Fruit fly (Drosophila melanogaster): Measurements from ENCODE around the gene Zaf1.

The Zaf1 gene

DNA sequence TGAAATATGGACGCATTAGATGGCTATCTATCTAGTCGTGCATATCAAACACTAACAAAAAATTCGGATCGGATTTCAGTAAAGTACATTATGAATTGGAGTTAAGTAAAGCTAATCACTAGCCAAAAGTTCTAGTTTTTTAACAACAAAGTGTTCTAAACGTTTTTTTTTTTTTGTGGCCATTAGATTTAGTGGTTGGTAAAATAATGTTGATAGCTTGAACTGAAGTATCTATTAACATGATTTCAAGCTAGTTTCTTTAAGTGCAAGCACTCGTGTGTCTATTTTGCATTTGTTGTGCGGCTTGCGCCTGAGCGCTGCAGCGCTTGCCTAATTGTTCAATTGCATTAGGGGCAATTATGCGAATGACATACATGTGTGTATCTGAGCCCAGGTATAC lies 37.2 kb upstream of the Zaf1 start:
- TF ChIP-seq fd59A (GFP tag; optimal IDR thresholded peaks at IDR 0.05) (no peak), Sox14 (GFP tag; optimal IDR thresholded peaks at IDR 0.05) (no peak), Sox102F (GFP tag; optimal IDR thresholded peaks at IDR 0.05) (no peak), CG10669 (GFP tag; optimal IDR thresholded peaks at IDR 0.05) (no peak), Hr38 (GFP tag; optimal IDR thresholded peaks at IDR 0.05) (no peak), lz (GFP tag; optimal IDR thresholded peaks at IDR 0.05) (no peak), CG8632 (GFP tag; optimal IDR thresholded peaks at IDR 0.05) (no peak), spab (GFP tag; optimal IDR thresholded peaks at IDR 0.05) (no peak), CG32006 (GFP tag; optimal IDR thresholded peaks at IDR 0.05) (peak; percentile 33), CG11902 (GFP tag; optimal IDR thresholded peaks at IDR 0.05) (no peak), Hr4 (GFP tag; optimal IDR thresholded peaks at IDR 0.05) (peak; percentile 18), CG15336 (GFP tag; IDR thresholded peaks at IDR 0.05) (peak; percentile 64), CG9139 (GFP tag; optimal IDR thresholded peaks at IDR 0.05) (no peak), dac (GFP tag; optimal IDR thresholded peaks at IDR 0.05) (no peak), pdm3 (GFP tag; optimal IDR thresholded peaks at IDR 0.05) (no peak), CG6792 (GFP tag; optimal IDR thresholded peaks at IDR 0.05) (no peak), Sox15 (GFP tag; optimal IDR thresholded peaks at IDR 0.05) (no peak), CG8319 (GFP tag; optimal IDR thresholded peaks at IDR 0.05) (no peak), CG8119 (GFP tag; IDR thresholded peaks at IDR 0.05) (no peak), Eip75B (GFP tag; optimal IDR thresholded peaks at IDR 0.05) (no peak), eg (GFP tag; IDR thresholded peaks at IDR 0.05) (peak; percentile 50; the same call in 2 of the 3 replicates), esn (GFP tag; optimal IDR thresholded peaks at IDR 0.05) (no peak), CG6276 (GFP tag; optimal IDR thresholded peaks at IDR 0.05) (peak; percentile 20)

DNA sequence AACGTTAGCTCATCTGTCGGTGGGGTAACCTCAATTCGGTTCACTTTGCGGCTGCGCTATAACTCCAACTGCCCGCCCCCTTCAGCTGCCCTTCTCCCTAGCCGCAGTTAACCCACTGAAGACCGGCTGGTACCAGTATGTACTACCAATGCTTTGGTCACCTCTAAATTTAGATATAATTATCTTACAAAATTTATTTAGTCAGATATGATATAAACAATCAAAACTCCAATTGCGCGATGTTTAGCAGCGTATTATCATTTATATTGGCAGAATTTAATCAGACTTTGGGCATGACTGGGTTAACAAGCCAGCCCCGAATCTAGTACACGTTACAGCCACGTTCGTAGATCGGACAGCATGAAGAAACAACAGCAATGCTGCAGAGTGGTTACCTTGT lies 36.3 kb upstream of the Zaf1 start:
- TF ChIP-seq CG6808 (GFP tag; optimal IDR thresholded peaks at IDR 0.05) = peak; percentile 55
- TF ChIP-seq CG8632 (GFP tag; optimal IDR thresholded peaks at IDR 0.05) = peak; percentile 10
- TF ChIP-seq dsx (GFP tag; optimal IDR thresholded peaks at IDR 0.05; ENCODE audit: poor library complexity, severe bottlenecking) = peak; percentile 55
- TF ChIP-seq achi (GFP tag; optimal IDR thresholded peaks at IDR 0.05) = peak; percentile 52
- peak; percentile 59 for TF ChIP-seq pdm3 (GFP tag; optimal IDR thresholded peaks at IDR 0.05)
- TF ChIP-seq CG3919 (GFP tag; optimal IDR thresholded peaks at IDR 0.05) = peak; percentile 51
- peak; percentile 64 for TF ChIP-seq CG32006 (GFP tag; optimal IDR thresholded peaks at IDR 0.05)
- TF ChIP-seq Eip75B (GFP tag; optimal IDR thresholded peaks at IDR 0.05) = no peak
- TF ChIP-seq net (GFP tag; optimal IDR thresholded peaks at IDR 0.05) = peak; percentile 48
- TF ChIP-seq CG11762 (GFP tag; optimal IDR thresholded peaks at IDR 0.05; ENCODE audit: insufficient read depth) = no peak
- peak in 1 of 2 experiments; percentile 3 for TF ChIP-seq salr (GFP tag; optimal IDR thresholded peaks at IDR 0.05)
- TF ChIP-seq CG1621 (tag; optimal IDR thresholded peaks at IDR 0.05) = peak; percentile 21
- TF ChIP-seq CG6276 (GFP tag; optimal IDR thresholded peaks at IDR 0.05) = peak; percentile 53
- peak; percentile 11 for TF ChIP-seq CG31627 (GFP tag; optimal IDR thresholded peaks at IDR 0.05)
- TF ChIP-seq Hr39 (GFP tag; optimal IDR thresholded peaks at IDR 0.05) = no peak
- no peak for TF ChIP-seq CG6854 (GFP tag; optimal IDR thresholded peaks at IDR 0.05)
- TF ChIP-seq CG6792 (GFP tag; optimal IDR thresholded peaks at IDR 0.05) = peak; percentile 32
- TF ChIP-seq Blimp-1 (GFP tag; optimal IDR thresholded peaks at IDR 0.05) = no peak
- peak; percentile 37 for TF ChIP-seq Sox14 (GFP tag; optimal IDR thresholded peaks at IDR 0.05)
- peak; percentile 53 for TF ChIP-seq CG3032 (tag; optimal IDR thresholded peaks at IDR 0.05)
- no peak for TF ChIP-seq vri (GFP tag; optimal IDR thresholded peaks at IDR 0.05)
- peak; percentile 38 for TF ChIP-seq fd59A (GFP tag; optimal IDR thresholded peaks at IDR 0.05)
- TF ChIP-seq spab (GFP tag; optimal IDR thresholded peaks at IDR 0.05) = peak; percentile 41
- peak; percentile 27 for TF ChIP-seq lz (GFP tag; optimal IDR thresholded peaks at IDR 0.05)
- peak; percentile 8 for TF ChIP-seq cyc (GFP tag; optimal IDR thresholded peaks at IDR 0.05)
- peak; percentile 39 for TF ChIP-seq acj6 (GFP tag; optimal IDR thresholded peaks at IDR 0.05)
- TF ChIP-seq Ets96B (tag; optimal IDR thresholded peaks at IDR 0.05) = peak; percentile 43
- peak; percentile 91 for TF ChIP-seq Eip78C (GFP tag)
- no peak for TF ChIP-seq Hr38 (GFP tag; optimal IDR thresholded peaks at IDR 0.05)
- no peak for TF ChIP-seq Eip93F (GFP tag; optimal IDR thresholded peaks at IDR 0.05)
- no peak for TF ChIP-seq CG8319 (GFP tag; optimal IDR thresholded peaks at IDR 0.05)
- TF ChIP-seq Sox15 (GFP tag; optimal IDR thresholded peaks at IDR 0.05) = peak; percentile 11
- peak; percentile 44 for TF ChIP-seq Gug (GFP tag; IDR thresholded peaks at IDR 0.05)
- no peak for TF ChIP-seq Smox (GFP tag; optimal IDR thresholded peaks at IDR 0.05)
- TF ChIP-seq CG6163 (GFP tag; IDR thresholded peaks at IDR 0.05) = peak; percentile 64; the same call in 2 of the 3 replicates
- TF ChIP-seq Sox102F (GFP tag; optimal IDR thresholded peaks at IDR 0.05) = peak; percentile 5
- TF ChIP-seq CG11902 (GFP tag; optimal IDR thresholded peaks at IDR 0.05) = peak; percentile 0
- TF ChIP-seq CG10631 (GFP tag; optimal IDR thresholded peaks at IDR 0.05) = peak; percentile 43
- TF ChIP-seq svp (GFP tag) = peak; percentile 70
- TF ChIP-seq fkh (GFP tag; optimal IDR thresholded peaks at IDR 0.05) = no peak
- peak; percentile 60 for TF ChIP-seq Hr4 (GFP tag; optimal IDR thresholded peaks at IDR 0.05)
